Fruit fly (Drosophila melanogaster): ENCODE results near the gene CG14109.
A peak's percentile ranks its signal among the peaks of the same experiment; 100 is the strongest.

The CG14109 gene

DNA sequence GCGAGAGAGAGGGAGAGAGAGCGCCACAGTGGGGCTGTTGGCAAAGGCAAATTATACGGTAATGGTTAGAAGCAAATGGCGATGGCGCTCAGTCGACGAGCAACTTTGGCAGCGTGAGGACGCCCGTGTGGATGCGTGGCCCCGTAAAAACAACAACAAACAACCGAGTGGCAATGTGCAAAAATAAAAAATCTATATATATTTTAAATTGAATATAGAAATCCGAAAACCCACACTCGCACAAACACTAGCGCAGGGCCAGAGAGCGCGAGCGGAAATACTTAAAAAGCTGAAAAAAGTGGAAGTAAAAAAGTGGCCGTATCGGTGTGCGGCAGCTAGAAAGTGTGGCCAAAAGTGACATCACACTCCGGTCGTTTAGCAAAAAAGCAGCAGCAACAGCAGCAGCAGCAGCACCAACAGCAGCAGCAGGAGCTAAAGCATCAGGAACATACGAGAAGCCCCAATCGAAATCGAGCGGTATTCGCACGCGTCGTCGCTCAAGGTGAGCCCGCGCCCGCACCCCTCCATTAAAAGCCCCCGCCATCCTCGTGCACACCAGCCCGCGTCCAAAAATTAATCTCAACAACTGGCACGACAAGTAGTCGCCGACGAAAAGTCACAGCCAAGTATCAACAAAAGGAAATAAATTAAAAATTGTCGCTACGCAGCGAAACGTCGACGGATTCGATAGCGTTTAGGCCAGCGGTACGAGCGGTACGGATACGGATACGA is 36.9 kb downstream of the CG14109 start, which contains the start of gene stv (continued):
- TF ChIP-seq ci (GFP tag; IDR thresholded peaks at IDR 0.05), result 0 out of 3 replicates have a peak, but pooled peaks have one; percentile 36
- peak; percentile 55; the same call in 1 of the 2 replicates for TF ChIP-seq CG11696 (GFP tag; IDR thresholded peaks at IDR 0.05)
- no peak for TF ChIP-seq Taf1 (GFP tag; IDR thresholded peaks at IDR 0.05)
- TF ChIP-seq CG18599 (GFP tag; optimal IDR thresholded peaks at IDR 0.05), result peak; percentile 39
- TF ChIP-seq rib (GFP tag; IDR thresholded peaks at IDR 0.05), result peak; percentile 27; the same call in 1 of the 2 replicates
- TF ChIP-seq salm (tag; optimal IDR thresholded peaks at IDR 0.05), result no peak
- TF ChIP-seq otp (GFP tag; IDR thresholded peaks at IDR 0.05), result 0 out of 3 replicates have a peak, but pooled peaks have one; percentile 41
- TF ChIP-seq sisA (GFP tag; IDR thresholded peaks at IDR 0.05), result no peak
- no peak for TF ChIP-seq eyg (GFP tag; optimal IDR thresholded peaks at IDR 0.05)
- 0 out of 2 replicates have a peak, but pooled peaks have one; percentile 47 for TF ChIP-seq bbx (GFP tag; IDR thresholded peaks at IDR 0.05; ENCODE audit: partially characterized antibody)
- TF ChIP-seq B-H1 (GFP tag; IDR thresholded peaks at IDR 0.05), result peak; percentile 23; the same call in 1 of the 3 replicates
- TF ChIP-seq sr (GFP tag; IDR thresholded peaks at IDR 0.05), result peak; percentile 64; the same call in 2 of the 3 replicates
- peak; percentile 37; the same call in 2 of the 3 replicates for TF ChIP-seq CG11456 (GFP tag; IDR thresholded peaks at IDR 0.05)
- peak; percentile 38; the same call in 1 of the 2 replicates for TF ChIP-seq slbo (GFP tag; IDR thresholded peaks at IDR 0.05)
- TF ChIP-seq Rfx (GFP tag; IDR thresholded peaks at IDR 0.05), result peak; percentile 45; the same call in 1 of the 2 replicates
- TF ChIP-seq CG13894 (tag; optimal IDR thresholded peaks at IDR 0.05), result peak; percentile 26
- TF ChIP-seq so (GFP tag; IDR thresholded peaks at IDR 0.05), result peak; percentile 6; the same call in 1 of the 3 replicates
- peak; percentile 27; the same call in 1 of the 2 replicates for TF ChIP-seq CG14441 (GFP tag; IDR thresholded peaks at IDR 0.05)
- no peak for TF ChIP-seq H2.0 (GFP tag; IDR thresholded peaks at IDR 0.05)
- peak; percentile 70 for TF ChIP-seq crol (GFP tag; IDR thresholded peaks at IDR 0.05)
- TF ChIP-seq Dek (tag; optimal IDR thresholded peaks at IDR 0.05), result peak; percentile 34
- peak; percentile 29; the same call in 1 of the 2 replicates for TF ChIP-seq CG10321 (GFP tag; IDR thresholded peaks at IDR 0.05)
- no peak for TF ChIP-seq zen2 (GFP tag; IDR thresholded peaks at IDR 0.05; ENCODE audit: partially characterized antibody)
- TF ChIP-seq ERR (GFP tag; optimal IDR thresholded peaks at IDR 0.05), result no peak
- peak; percentile 7; the same call in 1 of the 2 replicates for TF ChIP-seq Atf6 (GFP tag; IDR thresholded peaks at IDR 0.05)
- peak; percentile 6; the same call in 1 of the 3 replicates for TF ChIP-seq dysf (GFP tag; IDR thresholded peaks at IDR 0.05)
- no peak for TF ChIP-seq Pdp1 (GFP tag; optimal IDR thresholded peaks at IDR 0.05)
- TF ChIP-seq CG1233 (GFP tag; optimal IDR thresholded peaks at IDR 0.05), result no peak

DNA sequence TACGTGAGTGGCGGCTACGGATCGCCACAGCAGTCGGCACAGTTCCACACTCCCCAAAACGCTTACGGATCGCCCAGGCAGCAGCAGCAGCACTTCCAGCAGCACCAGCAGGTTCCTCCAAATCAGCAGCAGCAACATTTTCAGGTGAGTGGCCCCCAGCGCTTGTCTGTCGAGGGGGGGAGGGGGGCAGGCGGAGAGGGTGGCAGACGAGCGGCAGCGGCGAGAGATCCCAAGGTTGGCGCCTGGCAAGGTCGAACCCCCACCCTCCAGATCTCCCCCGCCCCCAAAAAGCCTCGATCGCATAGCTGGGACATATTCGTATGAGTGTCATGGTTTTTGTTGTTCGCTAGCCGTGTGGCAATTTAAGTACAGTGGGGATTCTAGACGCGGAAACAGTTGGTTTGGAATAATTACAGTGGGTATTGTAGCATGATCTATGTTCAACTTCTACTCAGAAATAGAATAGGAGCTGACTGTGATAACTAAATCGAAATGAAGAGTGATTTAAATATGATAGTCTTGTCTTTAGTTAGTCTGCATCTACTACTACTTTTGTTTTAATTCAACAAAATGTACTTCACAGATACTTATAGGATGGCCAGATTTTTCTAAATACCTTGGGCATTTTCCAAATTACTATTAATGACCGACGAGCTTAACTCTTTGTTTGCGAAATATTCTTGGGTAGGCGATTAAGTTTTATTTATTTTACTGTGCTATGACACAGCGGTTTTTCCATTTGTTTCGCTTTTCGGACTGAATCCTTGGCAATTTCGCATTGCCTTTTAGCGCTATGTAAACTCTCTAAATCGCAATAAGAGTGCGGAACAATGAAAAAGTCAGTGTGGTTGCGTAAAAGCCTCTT is 37.9 kb downstream of the CG14109 start:
- TF ChIP-seq CG2120 (GFP tag; optimal IDR thresholded peaks at IDR 0.05), result peak; percentile 60
- no peak for TF ChIP-seq CG7271 (tag; optimal IDR thresholded peaks at IDR 0.05)
- TF ChIP-seq zen (tag; optimal IDR thresholded peaks at IDR 0.05), result no peak
- TF ChIP-seq CG10147 (GFP tag; optimal IDR thresholded peaks at IDR 0.05), result peak; percentile 28
- TF ChIP-seq slou (GFP tag; optimal IDR thresholded peaks at IDR 0.05), result peak; percentile 10
- TF ChIP-seq ewg (GFP tag; optimal IDR thresholded peaks at IDR 0.05), result no peak
- TF ChIP-seq crol (GFP tag; IDR thresholded peaks at IDR 0.05), result peak; percentile 81
- no peak for TF ChIP-seq CG11456 (GFP tag; IDR thresholded peaks at IDR 0.05)
- peak; percentile 65 for TF ChIP-seq row (GFP tag; IDR thresholded peaks at IDR 0.05)
- no peak for TF ChIP-seq CG17328 (GFP tag; IDR thresholded peaks at IDR 0.05)
- TF ChIP-seq z (GFP tag; IDR thresholded peaks at IDR 0.05), result no peak
- TF ChIP-seq CG18599 (GFP tag; optimal IDR thresholded peaks at IDR 0.05), result peak; percentile 31
- no peak for TF ChIP-seq gcm2 (GFP tag; optimal IDR thresholded peaks at IDR 0.05)
- TF ChIP-seq dan (GFP tag; IDR thresholded peaks at IDR 0.05), result no peak
- no peak for TF ChIP-seq H15 (GFP tag; IDR thresholded peaks at IDR 0.05)
- no peak for TF ChIP-seq Vsx1 (GFP tag; optimal IDR thresholded peaks at IDR 0.05)
- TF ChIP-seq unpg (GFP tag; optimal IDR thresholded peaks at IDR 0.05), result no peak
- TF ChIP-seq CG13296 (GFP tag; optimal IDR thresholded peaks at IDR 0.05), result peak; percentile 8
- TF ChIP-seq Xrp1 (GFP tag; IDR thresholded peaks at IDR 0.05), result 0 out of 2 replicates have a peak, but pooled peaks have one; percentile 12
- TF ChIP-seq slbo (GFP tag; IDR thresholded peaks at IDR 0.05), result peak; percentile 67
- no peak for TF ChIP-seq tin (GFP tag; optimal IDR thresholded peaks at IDR 0.05)
- peak; percentile 24 for TF ChIP-seq Hr39 (optimal IDR thresholded peaks at IDR 0.05)
- no peak for TF ChIP-seq corto (GFP tag; optimal IDR thresholded peaks at IDR 0.05)
- TF ChIP-seq Rfx (GFP tag; IDR thresholded peaks at IDR 0.05), result peak; percentile 65
